Fruit fly (Drosophila melanogaster) whole organism, prepupa: ENCODE measurements around the gene CG46463.

Experiments
- Blimp-1 ChIP-seq: fragments of 200-800 bp; sonication (Bioruptor generic); optimal IDR thresholded peaks from 3 replicates; lab custom pipeline; 2017; ENCODE audit warnings: missing biosample characterization, missing genetic modification characterization, mild to moderate bottlenecking, moderate library complexity, missing genetic modification reagents
- CG10631 ChIP-seq: fragments of 200-800 bp; sonication (Bioruptor generic); optimal IDR thresholded peaks from 2 replicates; lab custom pipeline; 2016; ENCODE audit warnings: missing biosample characterization, missing genetic modification characterization
- CG10669 ChIP-seq: fragments of 200-800 bp; sonication (Bioruptor generic); optimal IDR thresholded peaks from 3 replicates; lab custom pipeline; 2018; ENCODE audit warnings: missing biosample characterization, mild to moderate bottlenecking, missing genetic modification characterization, moderate library complexity
- CG11294 ChIP-seq: fragments of 200-800 bp; sonication (Bioruptor generic); IDR thresholded peaks from 2 replicates; pipeline ENCODE4 v1.3.6; 2022; ENCODE audit warnings: missing biosample characterization, missing genetic modification characterization
- CG11902 ChIP-seq: fragments of 200-800 bp; sonication (Bioruptor generic); optimal IDR thresholded peaks from 3 replicates; lab custom pipeline; 2016; ENCODE audit warnings: missing biosample characterization, missing genetic modification characterization
- CG15336 ChIP-seq: fragments of 200-800 bp; sonication (Bioruptor generic); IDR thresholded peaks from 2 replicates; pipeline ENCODE4 v1.3.6; 2022; ENCODE audit warnings: missing biosample characterization, missing genetic modification characterization
- CG16779 ChIP-seq: fragments of 200-800 bp; sonication (Bioruptor generic); optimal IDR thresholded peaks from 3 replicates; lab custom pipeline; 2017; ENCODE audit warnings: missing biosample characterization, mild to moderate bottlenecking, missing genetic modification characterization
- CG3032 ChIP-seq: fragments of 200-800 bp; optimal IDR thresholded peaks from 2 replicates; lab custom pipeline; 2019; ENCODE audit warnings: missing biosample characterization, mild to moderate bottlenecking, missing genetic modification characterization, moderate library complexity
- CG31627 ChIP-seq: fragments of 200-800 bp; sonication (Bioruptor generic); optimal IDR thresholded peaks from 3 replicates; lab custom pipeline; 2016; ENCODE audit warnings: missing biosample characterization, missing genetic modification characterization
- CG32006 ChIP-seq: fragments of 200-800 bp; sonication (Bioruptor generic); optimal IDR thresholded peaks from 3 replicates; lab custom pipeline; 2017; ENCODE audit warnings: missing biosample characterization, mild to moderate bottlenecking, missing genetic modification characterization
- CG6276 ChIP-seq: fragments of 200-800 bp; sonication (Bioruptor generic); optimal IDR thresholded peaks from 2 replicates; lab custom pipeline; 2017; ENCODE audit warnings: missing biosample characterization, mild to moderate bottlenecking, missing genetic modification characterization
- CG6792 ChIP-seq: fragments of 200-800 bp; sonication (Bioruptor generic); optimal IDR thresholded peaks from 3 replicates; lab custom pipeline; 2016; ENCODE audit warnings: missing biosample characterization, missing genetic modification characterization
- CG6854 ChIP-seq: fragments of 200-800 bp; sonication (Bioruptor generic); optimal IDR thresholded peaks from 2 replicates; lab custom pipeline; 2017; ENCODE audit warnings: missing biosample characterization, mild to moderate bottlenecking, missing genetic modification characterization
- CG8119 ChIP-seq: fragments of 200-800 bp; sonication (Bioruptor generic); IDR thresholded peaks from 3 replicates; pipeline ENCODE4 v1.3.6; 2022; ENCODE audit warnings: missing biosample characterization, missing genetic modification characterization
- CG8632 ChIP-seq: fragments of 200-800 bp; sonication (Bioruptor generic); optimal IDR thresholded peaks from 3 replicates; lab custom pipeline; 2016; ENCODE audit warnings: missing biosample characterization, missing genetic modification characterization
- CG9139 ChIP-seq: fragments of 200-800 bp; sonication (Bioruptor generic); optimal IDR thresholded peaks from 3 replicates; lab custom pipeline; 2017; ENCODE audit warnings: missing biosample characterization, mild to moderate bottlenecking, missing genetic modification characterization
- Eip78C ChIP-seq: fragments of 200-800 bp; sonication (Bioruptor generic); peaks from one replicate; lab custom pipeline; 2016; ENCODE audit warnings: missing biosample characterization, missing genetic modification characterization
- Eip93F ChIP-seq: fragments of 200-800 bp; sonication (Bioruptor generic); optimal IDR thresholded peaks from 2 replicates; lab custom pipeline; 2016; ENCODE audit warnings: missing biosample characterization, mild to moderate bottlenecking, missing genetic modification characterization
- Ets21C ChIP-seq: fragments of 200-800 bp; sonication (Bioruptor generic); optimal IDR thresholded peaks from 3 replicates; lab custom pipeline; 2016; ENCODE audit warnings: missing biosample characterization, missing genetic modification characterization
- Ets96B ChIP-seq: fragments of 200-800 bp; optimal IDR thresholded peaks from 2 replicates; lab custom pipeline; 2019; ENCODE audit warnings: missing biosample characterization, mild to moderate bottlenecking, missing genetic modification characterization, moderate library complexity
- Hr38 ChIP-seq: sonication (Bioruptor generic); optimal IDR thresholded peaks from 2 replicates; lab custom pipeline; 2016; ENCODE audit warnings: missing biosample characterization, missing genetic modification characterization
- Hr4 ChIP-seq: fragments of 200-800 bp; sonication (Bioruptor generic); optimal IDR thresholded peaks from 3 replicates; lab custom pipeline; 2016; ENCODE audit warnings: missing biosample characterization, missing genetic modification characterization
- Lpt ChIP-seq: fragments of 200-800 bp; sonication (Bioruptor generic); optimal IDR thresholded peaks from 3 replicates; lab custom pipeline; 2016; ENCODE audit warnings: missing biosample characterization, missing genetic modification characterization
- Smox ChIP-seq: fragments of 200-800 bp; sonication (Bioruptor generic); optimal IDR thresholded peaks from 3 replicates; lab custom pipeline; 2016; ENCODE audit warnings: missing biosample characterization, missing genetic modification characterization
- Sox14 ChIP-seq: fragments of 200-800 bp; sonication (Bioruptor generic); optimal IDR thresholded peaks from 3 replicates; lab custom pipeline; 2016; ENCODE audit warnings: missing biosample characterization, missing genetic modification characterization
- achi ChIP-seq: fragments of 200-800 bp; sonication (Bioruptor generic); optimal IDR thresholded peaks from 3 replicates; lab custom pipeline; 2016; ENCODE audit warnings: missing biosample characterization, missing genetic modification characterization
- acj6 ChIP-seq: fragments of 200-800 bp; sonication (Bioruptor generic); optimal IDR thresholded peaks from 3 replicates; lab custom pipeline; 2016; ENCODE audit warnings: missing biosample characterization, missing genetic modification characterization
- dac ChIP-seq: fragments of 200-800 bp; sonication (Bioruptor generic); optimal IDR thresholded peaks from 2 replicates; lab custom pipeline; 2017; ENCODE audit warnings: missing biosample characterization, mild to moderate bottlenecking, missing genetic modification characterization
- dsx ChIP-seq: fragments of 200-800 bp; optimal IDR thresholded peaks from 3 replicates; lab custom pipeline; 2019; ENCODE audit warnings: missing biosample characterization, mild to moderate bottlenecking, missing genetic modification characterization, moderate library complexity; ENCODE audit not compliant: poor library complexity, severe bottlenecking
- eg ChIP-seq: fragments of 200-800 bp; sonication (Bioruptor generic); IDR thresholded peaks from 3 replicates; pipeline ENCODE4 v1.3.6; 2022; ENCODE audit warnings: missing biosample characterization, missing genetic modification characterization
- esn ChIP-seq: fragments of 200-800 bp; sonication (Bioruptor generic); optimal IDR thresholded peaks from 2 replicates; lab custom pipeline; 2016; ENCODE audit warnings: missing biosample characterization, mild to moderate bottlenecking, missing genetic modification characterization, moderate library complexity
- lz ChIP-seq: fragments of 200-800 bp; sonication (Bioruptor generic); optimal IDR thresholded peaks from 3 replicates; lab custom pipeline; 2016; ENCODE audit warnings: missing biosample characterization, missing genetic modification characterization
- net ChIP-seq: fragments of 200-800 bp; sonication (Bioruptor generic); optimal IDR thresholded peaks from 3 replicates; lab custom pipeline; 2016; ENCODE audit warnings: missing biosample characterization, missing genetic modification characterization
- salr ChIP-seq, 2 experiments: fragments of 200-800 bp; sonication (Bioruptor generic); optimal IDR thresholded peaks; 3 replicates each; lab custom pipeline; 2016 to 2018; ENCODE audit warnings: missing biosample characterization in 2 of 2, missing genetic modification characterization in 2 of 2, mild to moderate bottlenecking in 1 of 2
- spab ChIP-seq: fragments of 200-800 bp; sonication (Bioruptor generic); optimal IDR thresholded peaks from 2 replicates; lab custom pipeline; 2017; ENCODE audit warnings: missing biosample characterization, mild to moderate bottlenecking, missing genetic modification characterization, missing genetic modification reagents
- ss ChIP-seq, 2 experiments: fragments of 200-800 bp; sonication (Bioruptor generic); optimal IDR thresholded peaks; 2 replicates in 1 of 2; 3 replicates in 1 of 2; lab custom pipeline; 2017 to 2018; ENCODE audit warnings: mild to moderate bottlenecking in 2 of 2, missing biosample characterization in 2 of 2, missing genetic modification characterization in 2 of 2, moderate library complexity in 1 of 2
- svp ChIP-seq: fragments of 200-800 bp; sonication (Bioruptor generic); peaks from one replicate; lab custom pipeline; 2016; ENCODE audit warnings: missing biosample characterization, missing genetic modification characterization
- topi ChIP-seq: fragments of 200-800 bp; sonication (Bioruptor generic); optimal IDR thresholded peaks from 3 replicates; lab custom pipeline; 2016; ENCODE audit warnings: missing biosample characterization, missing genetic modification characterization

The CG46463 gene

DNA sequence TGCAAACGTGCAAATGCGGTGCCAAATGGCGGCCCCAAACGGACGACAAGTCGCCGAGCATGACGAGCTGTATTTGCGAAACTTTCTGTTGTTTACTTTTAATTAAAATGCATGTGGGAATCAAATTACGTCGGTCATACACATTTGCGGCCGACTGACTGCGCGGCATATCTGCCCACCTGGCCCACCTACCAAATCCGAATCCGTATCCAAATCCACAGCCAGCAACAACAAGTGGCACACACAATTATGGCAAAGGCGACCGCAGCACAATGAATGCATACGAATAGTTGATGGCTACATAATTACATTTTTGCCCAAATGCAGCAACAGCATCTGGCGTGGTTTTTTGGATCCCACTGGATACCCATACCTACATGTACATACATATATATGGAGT, 9.3 kb upstream of the CG46463 start:
- 0 out of 3 replicates have a peak, but pooled peaks have one; percentile 21 for TF ChIP-seq eg
- no peak for TF ChIP-seq Hr38 (GFP tag; lab: Kevin White, UChicago)

DNA sequence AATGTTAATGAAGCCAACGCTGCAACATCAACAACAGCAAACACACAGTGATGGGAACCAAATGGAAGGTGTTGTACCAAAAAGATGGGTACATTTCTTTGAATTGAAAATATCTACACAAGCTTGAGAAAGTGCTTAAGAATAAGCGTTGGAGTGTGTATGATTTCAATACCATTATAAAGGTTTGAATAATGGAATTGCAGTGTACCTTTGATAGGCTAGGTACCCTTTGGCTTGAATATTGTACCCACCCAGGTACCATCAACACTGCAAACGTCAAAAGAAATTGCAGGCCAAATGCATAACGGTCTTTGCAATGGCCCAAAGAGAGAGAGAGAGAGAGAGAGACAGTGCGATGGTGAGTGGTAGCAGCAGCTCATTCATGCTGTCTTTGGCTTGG, 8.4 kb upstream of the CG46463 start:
- TF ChIP-seq Eip78C (GFP tag; lab: Kevin White, UChicago) (peak; percentile 65), spab (GFP tag; lab: Kevin White, UChicago) (no peak), achi (GFP tag; lab: Kevin White, UChicago) (no peak), CG8632 (GFP tag; lab: Kevin White, UChicago) (no peak), CG11902 (GFP tag; lab: Kevin White, UChicago) (no peak), CG6276 (GFP tag; lab: Kevin White, UChicago) (peak; percentile 6), CG9139 (GFP tag; lab: Kevin White, UChicago) (no peak), Hr38 (GFP tag; lab: Kevin White, UChicago) (no peak), CG8119 (GFP tag; lab: Robert Waterston, UW) (0 out of 3 replicates have a peak, but pooled peaks have one; percentile 18), CG32006 (GFP tag; lab: Kevin White, UChicago) (peak; percentile 11), Eip93F (GFP tag; lab: Kevin White, UChicago) (no peak), eg (no peak), lz (GFP tag; lab: Kevin White, UChicago) (no peak), ss (GFP tag; optimal IDR thresholded peaks at IDR 0.05; lab: Kevin White, UChicago) (no peak), Hr4 (GFP tag; lab: Kevin White, UChicago) (peak; percentile 13), Ets21C (GFP tag; lab: Kevin White, UChicago) (no peak), Sox14 (no peak), Lpt (GFP tag; lab: Kevin White, UChicago) (no peak)

DNA sequence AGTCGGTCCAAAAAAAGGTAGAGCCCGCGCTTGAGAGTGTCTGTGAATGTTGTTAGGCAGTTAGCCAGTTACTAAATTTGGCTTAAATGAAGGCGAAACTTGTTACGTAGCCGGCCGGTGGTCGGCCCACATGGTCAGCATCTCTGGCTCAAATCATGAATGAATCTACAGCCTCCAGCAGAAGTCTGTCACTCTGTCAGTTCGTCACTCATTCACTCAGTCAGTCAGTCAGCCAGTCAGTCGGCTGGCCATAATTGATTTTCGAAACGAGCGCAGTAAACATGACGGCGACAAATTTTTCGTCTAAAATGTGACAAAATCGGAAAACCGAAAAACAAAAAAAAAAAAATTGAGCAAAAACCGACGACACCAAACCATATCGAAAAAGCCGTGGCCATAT, 6.7 kb upstream of the CG46463 start:
- TF ChIP-seq Smox = no peak
- TF ChIP-seq Ets96B (tag; lab: Kevin White, UChicago) = no peak
- no peak for TF ChIP-seq topi
- no peak for TF ChIP-seq svp (GFP tag; lab: Kevin White, UChicago)
- TF ChIP-seq eg = no peak
- TF ChIP-seq Hr4 (GFP tag; lab: Kevin White, UChicago) = no peak
- no peak for TF ChIP-seq CG31627 (GFP tag; lab: Kevin White, UChicago)
- TF ChIP-seq CG8632 (GFP tag; lab: Kevin White, UChicago) = no peak
- TF ChIP-seq dac (GFP tag; lab: Kevin White, UChicago) = no peak
- TF ChIP-seq esn (GFP tag; lab: Kevin White, UChicago) = no peak
- no peak for TF ChIP-seq acj6 (GFP tag; lab: Kevin White, UChicago)

dm6 chr3L:3454921-3455554, 6.1 kb upstream of the CG46463 start:
- TF ChIP-seq Eip78C (GFP tag; lab: Kevin White, UChicago) = peak; percentile 10
- no peak for TF ChIP-seq CG16779 (tag; lab: Kevin White, UChicago)

dm6 chr3L:3455555-3455939, 5.6 kb upstream of the CG46463 start:
- TF ChIP-seq CG11902 (GFP tag; lab: Kevin White, UChicago) (no peak), CG11294 (GFP tag; lab: Robert Waterston, UW) (no peak), lz (GFP tag; lab: Kevin White, UChicago) (no peak), CG10669 (no peak), CG6792 (GFP tag; lab: Kevin White, UChicago) (no peak), ss (GFP tag; optimal IDR thresholded peaks at IDR 0.05; lab: Kevin White, UChicago) (no peak), CG15336 (GFP tag; lab: Robert Waterston, UW) (no peak), Blimp-1 (no peak), dsx (GFP tag; lab: Kevin White, UChicago) (no peak), CG16779 (tag; lab: Kevin White, UChicago) (no peak), CG10631 (no peak), salr (GFP tag; optimal IDR thresholded peaks at IDR 0.05; lab: Kevin White, UChicago) (no peak), CG6854 (GFP tag; lab: Kevin White, UChicago) (no peak), net (no peak), topi (no peak), CG31627 (GFP tag; lab: Kevin White, UChicago) (no peak), achi (GFP tag; lab: Kevin White, UChicago) (no peak), CG3032 (tag; lab: Kevin White, UChicago) (no peak), Ets96B (tag; lab: Kevin White, UChicago) (no peak), CG32006 (GFP tag; lab: Kevin White, UChicago) (no peak)
